Fruit fly (Drosophila melanogaster): Measurements from ENCODE around the gene CG14658.

Gene CG14658

DNA sequence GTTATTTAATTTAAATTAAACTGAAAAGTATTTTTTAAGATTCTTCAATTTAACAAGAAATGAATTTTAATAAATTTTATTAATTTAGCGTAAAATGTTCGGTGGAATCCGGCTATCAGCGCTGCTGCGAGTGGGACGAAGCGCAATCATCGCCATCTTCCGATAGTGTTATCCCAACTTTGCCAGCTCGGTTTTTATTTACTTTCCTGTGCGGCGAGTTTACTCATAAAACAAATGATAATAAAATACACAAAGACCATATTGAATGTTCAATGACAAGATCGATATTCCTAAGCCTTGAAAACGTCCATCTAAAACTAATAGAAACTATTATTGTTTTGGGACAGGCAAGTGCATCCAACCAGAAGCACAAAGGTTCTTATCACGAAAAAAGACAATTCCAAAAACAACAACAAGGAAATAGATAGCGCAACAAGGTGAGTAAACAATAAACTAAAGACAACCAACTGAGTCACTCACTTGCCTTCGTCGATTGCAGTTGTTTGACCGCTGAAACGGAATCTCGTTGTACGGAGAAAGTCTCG, 17.1 kb downstream of the CG14658 start (continued):
- TF ChIP-seq klu (GFP tag; IDR thresholded peaks at IDR 0.05), result no peak
- TF ChIP-seq knrl (GFP tag; IDR thresholded peaks at IDR 0.05; ENCODE audit: partially characterized antibody), result peak; percentile 76
- TF ChIP-seq Xrp1 (GFP tag; IDR thresholded peaks at IDR 0.05), result peak; percentile 80
- peak; percentile 84 for TF ChIP-seq CG10431 (GFP tag; optimal IDR thresholded peaks at IDR 0.05)
- no peak; the same call in 1 of the 2 replicates for TF ChIP-seq CG31441 (GFP tag; IDR thresholded peaks at IDR 0.05)
- TF ChIP-seq CG4730 (GFP tag; IDR thresholded peaks at IDR 0.05), result no peak
- TF ChIP-seq jigr1 (GFP tag; IDR thresholded peaks at IDR 0.05), result no peak
- no peak for TF ChIP-seq Poxn (GFP tag; IDR thresholded peaks at IDR 0.05)
- no peak for TF ChIP-seq usp (GFP tag; optimal IDR thresholded peaks at IDR 0.05)
- peak; percentile 50; the same call in 1 of the 2 replicates for TF ChIP-seq MBD-R2 (GFP tag; IDR thresholded peaks at IDR 0.05)
- TF ChIP-seq CG6689 (GFP tag; IDR thresholded peaks at IDR 0.05), result peak; percentile 64
- peak; percentile 60 for TF ChIP-seq CG18619 (GFP tag; optimal IDR thresholded peaks at IDR 0.05)
- no peak for TF ChIP-seq E2f1 (GFP tag; IDR thresholded peaks at IDR 0.05)
- TF ChIP-seq Fer3 (tag; optimal IDR thresholded peaks at IDR 0.05), result peak; percentile 50
- TF ChIP-seq CG10959 (GFP tag; IDR thresholded peaks at IDR 0.05), result peak; percentile 58; the same call in 1 of the 2 replicates
- peak; percentile 19 for TF ChIP-seq Six4 (GFP tag; optimal IDR thresholded peaks at IDR 0.05)
- TF ChIP-seq stc (GFP tag; IDR thresholded peaks at IDR 0.05), result peak; percentile 48; the same call in 1 of the 2 replicates
- peak; percentile 79 for TF ChIP-seq CG4707 (GFP tag; optimal IDR thresholded peaks at IDR 0.05)
- TF ChIP-seq CG12219 (GFP tag; optimal IDR thresholded peaks at IDR 0.05), result peak; percentile 71
- TF ChIP-seq zfh1 (GFP tag; IDR thresholded peaks at IDR 0.05), result peak; percentile 77
- TF ChIP-seq tio (GFP tag; optimal IDR thresholded peaks at IDR 0.05), result no peak
- TF ChIP-seq Atf6 (GFP tag; IDR thresholded peaks at IDR 0.05), result 0 out of 2 replicates have a peak, but pooled peaks have one; percentile 34
- peak; percentile 83 for TF ChIP-seq CG17912 (GFP tag; optimal IDR thresholded peaks at IDR 0.05)
- TF ChIP-seq CG12659 (GFP tag; optimal IDR thresholded peaks at IDR 0.05), result peak; percentile 79
- peak; percentile 68 for TF ChIP-seq salm (tag; optimal IDR thresholded peaks at IDR 0.05)
- TF ChIP-seq CG10543 (GFP tag; optimal IDR thresholded peaks at IDR 0.05), result peak; percentile 76
- peak; percentile 72 for TF ChIP-seq Bgb (GFP tag; IDR thresholded peaks at IDR 0.05; ENCODE audit: partially characterized antibody)
- no peak for TF ChIP-seq dati (GFP tag; IDR thresholded peaks at IDR 0.05)
- TF ChIP-seq kni (GFP tag; optimal IDR thresholded peaks at IDR 0.05), result peak; percentile 87
- peak; percentile 75 for TF ChIP-seq pfk (GFP tag; optimal IDR thresholded peaks at IDR 0.05)
- no peak for TF ChIP-seq schlank (tag; optimal IDR thresholded peaks at IDR 0.05)
- TF ChIP-seq CG16813 (GFP tag; IDR thresholded peaks at IDR 0.05; ENCODE audit: partially characterized antibody), result peak; percentile 79
- peak; percentile 63 for TF ChIP-seq CG13424 (tag; optimal IDR thresholded peaks at IDR 0.05)
- TF ChIP-seq CG34224 (GFP tag; IDR thresholded peaks at IDR 0.05; ENCODE audit: partially characterized antibody), result peak; percentile 55; the same call in 1 of the 3 replicates
- peak; percentile 46; the same call in 1 of the 2 replicates for TF ChIP-seq seq (GFP tag; IDR thresholded peaks at IDR 0.05)
- TF ChIP-seq E2f2 (GFP tag; IDR thresholded peaks at IDR 0.05), result peak; percentile 42
- no peak for TF ChIP-seq Lpt (GFP tag; optimal IDR thresholded peaks at IDR 0.05)
- TF ChIP-seq dm (GFP tag; optimal IDR thresholded peaks at IDR 0.05), result peak; percentile 5
- TF ChIP-seq CG3407 (GFP tag; optimal IDR thresholded peaks at IDR 0.05), result peak; percentile 81
- peak; percentile 83 for TF ChIP-seq MTF-1 (GFP tag; optimal IDR thresholded peaks at IDR 0.05; ENCODE audit: borderline replicate concordance)
- no peak for TF ChIP-seq CG5180 (GFP tag; optimal IDR thresholded peaks at IDR 0.05)
- TF ChIP-seq Hr78 (GFP tag; optimal IDR thresholded peaks at IDR 0.05), result peak in 1 of 2 experiments; percentile 45
- peak; percentile 78 for TF ChIP-seq CG1529 (GFP tag; optimal IDR thresholded peaks at IDR 0.05)
- TF ChIP-seq BEAF-32 (GFP tag; optimal IDR thresholded peaks at IDR 0.05), result peak; percentile 79
- TF ChIP-seq shn (GFP tag; optimal IDR thresholded peaks at IDR 0.05), result peak; percentile 13
- peak in 1 of 2 experiments; percentile 60 for TF ChIP-seq Pdp1 (GFP tag; optimal IDR thresholded peaks at IDR 0.05)
- TF ChIP-seq ara (GFP tag; IDR thresholded peaks at IDR 0.05), result no peak
- TF ChIP-seq sim (GFP tag; IDR thresholded peaks at IDR 0.05), result no peak
- no peak for TF ChIP-seq Sox102F (GFP tag; optimal IDR thresholded peaks at IDR 0.05)

Measured in whole organism, embryonic.